Worm (Caenorhabditis elegans) whole organism, midembryonic: ENCODE results near the gene gut-2.

Experiments used
- T22C8.4 ChIP-seq: fragments of 200-800 bp; sonication (Bioruptor generic); IDR thresholded peaks from 2 replicates; pipeline ENCODE4 v1.3.6; 2022; ENCODE audit warnings: missing genetic modification characterization, missing compliant biosample characterization
- cog-1 ChIP-seq: sonication (generic microtip); optimal IDR thresholded peaks from 2 replicates; lab custom pipeline; 2016; ENCODE audit warnings: missing genetic modification characterization, missing compliant biosample characterization
- flt-1 ChIP-seq: fragments of 200-800 bp; sonication (Bioruptor generic); IDR thresholded peaks from 2 replicates; pipeline ENCODE4 v1.3.6; 2022; ENCODE audit warnings: missing genetic modification characterization, missing compliant biosample characterization
- klf-2 ChIP-seq: fragments of 200-800 bp; sonication (Bioruptor generic); conservative IDR thresholded peaks from 2 replicates; pipeline ENCODE4 v1.3.6; 2022; ENCODE audit warnings: missing genetic modification reagents, missing genetic modification characterization, missing compliant biosample characterization
- med-1 ChIP-seq: sonication (generic microtip); optimal IDR thresholded peaks from 2 replicates; lab custom pipeline; 2017; ENCODE audit warnings: missing genetic modification characterization, mild to moderate bottlenecking, missing compliant biosample characterization, antibody characterized with exemption, missing genetic modification reagents; ENCODE audit not compliant: insufficient read depth
- ref-1 ChIP-seq: fragments of 200-800 bp; sonication (Bioruptor generic); conservative IDR thresholded peaks from 2 replicates; pipeline ENCODE4 v1.3.6; 2022; ENCODE audit warnings: missing genetic modification reagents, missing genetic modification characterization, missing compliant biosample characterization
- tab-1 ChIP-seq: fragments of 200-800 bp; sonication (Bioruptor generic); IDR thresholded peaks from 2 replicates; pipeline ENCODE4 v1.3.6; 2022; ENCODE audit warnings: missing genetic modification characterization, missing compliant biosample characterization
- ztf-23 ChIP-seq: fragments of 200-800 bp; sonication (Bioruptor generic); IDR thresholded peaks from 2 replicates; pipeline ENCODE4 v1.3.6; 2022; ENCODE audit warnings: missing genetic modification reagents, missing genetic modification characterization, missing compliant biosample characterization
- ztf-29 ChIP-seq: fragments of 200-800 bp; sonication (Bioruptor generic); IDR thresholded peaks from 2 replicates; pipeline ENCODE4 v1.3.6; 2022; ENCODE audit warnings: missing genetic modification reagents, missing genetic modification characterization, missing compliant biosample characterization

The gut-2 gene

ce11 chrV:13473467-13473866 is 24.0 kb upstream of the gut-2 start, which contains the start of gene T10G3.1:
TSS of gene T10G3.1 (minus strand) at chrV:13473679.
- TF ChIP-seq ztf-29 (GFP tag; lab: Robert Waterston, UW), result no peak
- TF ChIP-seq klf-2 (GFP tag; lab: Robert Waterston, UW), result no peak
- no peak for TF ChIP-seq med-1
- TF ChIP-seq tab-1 (GFP tag; lab: Robert Waterston, UW), result no peak
- no peak for TF ChIP-seq flt-1 (GFP tag; lab: Robert Waterston, UW)
- no peak for TF ChIP-seq ztf-23 (GFP tag; lab: Robert Waterston, UW)
- TF ChIP-seq ref-1, result no peak
- TF ChIP-seq cog-1 (tag; lab: Kevin White, UChicago), result no peak
- TF ChIP-seq T22C8.4 (GFP tag; lab: Robert Waterston, UW), result no peak

- no peak for TF ChIP-seq flt-1 (GFP tag; lab: Robert Waterston, UW)
- TF ChIP-seq klf-2 (GFP tag; lab: Robert Waterston, UW), result no peak
- TF ChIP-seq T22C8.4 (GFP tag; lab: Robert Waterston, UW), result no peak
- TF ChIP-seq ztf-23 (GFP tag; lab: Robert Waterston, UW), result no peak
- TF ChIP-seq med-1, result no peak
- no peak for TF ChIP-seq tab-1 (GFP tag; lab: Robert Waterston, UW)
- no peak for TF ChIP-seq cog-1 (tag; lab: Kevin White, UChicago)
- TF ChIP-seq ztf-29 (GFP tag; lab: Robert Waterston, UW), result no peak
- TF ChIP-seq ref-1, result no peak
Observed at ce11 chrV:13476350-13476749, 21.1 kb upstream of the gut-2 start, which contains the start of gene T10G3.8. TSS of gene T10G3.8 (minus strand) at chrV:13476450.

- TF ChIP-seq ref-1, result no peak
- no peak for TF ChIP-seq klf-2 (GFP tag; lab: Robert Waterston, UW)
- no peak for TF ChIP-seq ztf-23 (GFP tag; lab: Robert Waterston, UW)
- no peak for TF ChIP-seq cog-1 (tag; lab: Kevin White, UChicago)
- TF ChIP-seq flt-1 (GFP tag; lab: Robert Waterston, UW), result no peak
- no peak for TF ChIP-seq ztf-29 (GFP tag; lab: Robert Waterston, UW)
- TF ChIP-seq tab-1 (GFP tag; lab: Robert Waterston, UW), result no peak
- TF ChIP-seq med-1, result no peak
- TF ChIP-seq T22C8.4 (GFP tag; lab: Robert Waterston, UW), result no peak
Observed at ce11 chrV:13479766-13480165, 17.7 kb upstream of the gut-2 start, which contains the start of gene T10G3.2. TSS of gene T10G3.2 (minus strand) at chrV:13479866.

ce11 chrV:13484339-13484738 is 13.2 kb upstream of the gut-2 start, which contains the start of gene T10G3.4:
TSS of gene T10G3.4 (minus strand) at chrV:13484439.
- TF ChIP-seq med-1 (no peak), ztf-29 (GFP tag; lab: Robert Waterston, UW) (no peak), ref-1 (no peak), cog-1 (tag; lab: Kevin White, UChicago) (no peak), flt-1 (GFP tag; lab: Robert Waterston, UW) (no peak), klf-2 (GFP tag; lab: Robert Waterston, UW) (no peak), T22C8.4 (GFP tag; lab: Robert Waterston, UW) (no peak), ztf-23 (GFP tag; lab: Robert Waterston, UW) (no peak), tab-1 (GFP tag; lab: Robert Waterston, UW) (no peak)

ce11 chrV:13485732-13486131 is 11.8 kb upstream of the gut-2 start:
- TF ChIP-seq T22C8.4 (GFP tag; lab: Robert Waterston, UW), result no peak
- no peak for TF ChIP-seq ref-1
- TF ChIP-seq med-1, result no peak
- TF ChIP-seq cog-1 (tag; lab: Kevin White, UChicago), result no peak
- no peak for TF ChIP-seq ztf-29 (GFP tag; lab: Robert Waterston, UW)
- TF ChIP-seq klf-2 (GFP tag; lab: Robert Waterston, UW), result no peak
- TF ChIP-seq ztf-23 (GFP tag; lab: Robert Waterston, UW), result no peak

- TF ChIP-seq T22C8.4 (GFP tag; lab: Robert Waterston, UW) (no peak), cog-1 (tag; lab: Kevin White, UChicago) (no peak), klf-2 (GFP tag; lab: Robert Waterston, UW) (no peak), med-1 (no peak), flt-1 (GFP tag; lab: Robert Waterston, UW) (no peak), ref-1 (no peak), tab-1 (GFP tag; lab: Robert Waterston, UW) (no peak), ztf-29 (GFP tag; lab: Robert Waterston, UW) (no peak), ztf-23 (GFP tag; lab: Robert Waterston, UW) (no peak)
Observed at ce11 chrV:13488297-13488803, 9.1 kb upstream of the gut-2 start.

ce11 chrV:13489830-13490229 is 7.7 kb upstream of the gut-2 start, which contains the start of gene T10G3.3:
TSS of gene T10G3.3 (minus strand) at chrV:13490199.
- TF ChIP-seq cog-1 (tag; lab: Kevin White, UChicago), result no peak
- no peak for TF ChIP-seq med-1

- TF ChIP-seq cog-1 (tag; lab: Kevin White, UChicago), result no peak
- no peak for TF ChIP-seq klf-2 (GFP tag; lab: Robert Waterston, UW)
- TF ChIP-seq flt-1 (GFP tag; lab: Robert Waterston, UW), result no peak
- TF ChIP-seq T22C8.4 (GFP tag; lab: Robert Waterston, UW), result no peak
- no peak for TF ChIP-seq ztf-29 (GFP tag; lab: Robert Waterston, UW)
- TF ChIP-seq ztf-23 (GFP tag; lab: Robert Waterston, UW), result no peak
- no peak for TF ChIP-seq med-1
- no peak for TF ChIP-seq ref-1
- TF ChIP-seq tab-1 (GFP tag; lab: Robert Waterston, UW), result no peak
Observed at ce11 chrV:13499227-13499626, 1.7 kb downstream of the gut-2 start.

ce11 chrV:13506321-13506720 is 8.8 kb downstream of the gut-2 start, which contains the start of gene R11G10.4:
TSS of gene R11G10.4 (plus strand) at chrV:13506621.
- TF ChIP-seq tab-1 (GFP tag; lab: Robert Waterston, UW) (no peak), med-1 (no peak), T22C8.4 (GFP tag; lab: Robert Waterston, UW) (no peak), ztf-29 (GFP tag; lab: Robert Waterston, UW) (no peak), ztf-23 (GFP tag; lab: Robert Waterston, UW) (no peak), cog-1 (tag; lab: Kevin White, UChicago) (no peak), flt-1 (GFP tag; lab: Robert Waterston, UW) (no peak), ref-1 (no peak), klf-2 (GFP tag; lab: Robert Waterston, UW) (no peak)
